Fruit fly (Drosophila melanogaster): Measurements from ENCODE around the gene CG43219.

The CG43219 gene

DNA sequence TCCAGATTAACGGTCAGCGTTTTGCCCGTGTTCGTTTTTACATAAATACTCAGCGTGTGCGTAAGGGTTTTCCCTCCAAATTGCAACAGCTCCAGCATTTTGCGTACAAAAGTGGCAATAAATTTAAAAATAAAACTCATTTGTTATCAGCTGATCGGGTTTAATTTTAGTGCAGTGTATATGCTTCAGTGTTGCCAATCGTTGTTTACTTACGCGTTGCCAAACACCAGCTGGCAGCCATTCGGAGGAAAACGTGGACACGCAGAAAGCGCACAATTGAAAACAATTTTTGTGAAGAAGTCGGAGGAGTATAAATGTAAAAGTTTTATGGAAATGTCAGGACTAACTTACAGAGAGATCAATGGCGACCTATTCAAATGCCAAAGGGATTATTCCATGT, 23.6 kb upstream of the CG43219 start, which contains the start of the genes Targ3 and park:
Gene Targ3 (plus strand): TSS at position 269 of the 400 bp plus-strand sequence.
Gene park (minus strand): TSS at position 291 of the 400 bp plus-strand sequence.
- TF ChIP-seq Sin3A (optimal IDR thresholded peaks at IDR 0.05) (no peak), psq (optimal IDR thresholded peaks at IDR 0.05) (no peak), ttk (optimal IDR thresholded peaks at IDR 0.05) (no peak), h (optimal IDR thresholded peaks at IDR 0.05) (no peak), Myc (optimal IDR thresholded peaks at IDR 0.05) (no peak), insv (optimal IDR thresholded peaks at IDR 0.05) (no peak)

dm6 chr3L:21200587-21200986, 19.6 kb upstream of the CG43219 start:
- TF ChIP-seq insv (optimal IDR thresholded peaks at IDR 0.05) (no peak), Myc (optimal IDR thresholded peaks at IDR 0.05) (no peak), h (optimal IDR thresholded peaks at IDR 0.05) (no peak), ttk (optimal IDR thresholded peaks at IDR 0.05) (no peak), Sin3A (optimal IDR thresholded peaks at IDR 0.05) (no peak), psq (optimal IDR thresholded peaks at IDR 0.05) (no peak)

dm6 chr3L:21201246-21201896, 18.8 kb upstream of the CG43219 start:
- TF ChIP-seq Myc (optimal IDR thresholded peaks at IDR 0.05): no peak

DNA sequence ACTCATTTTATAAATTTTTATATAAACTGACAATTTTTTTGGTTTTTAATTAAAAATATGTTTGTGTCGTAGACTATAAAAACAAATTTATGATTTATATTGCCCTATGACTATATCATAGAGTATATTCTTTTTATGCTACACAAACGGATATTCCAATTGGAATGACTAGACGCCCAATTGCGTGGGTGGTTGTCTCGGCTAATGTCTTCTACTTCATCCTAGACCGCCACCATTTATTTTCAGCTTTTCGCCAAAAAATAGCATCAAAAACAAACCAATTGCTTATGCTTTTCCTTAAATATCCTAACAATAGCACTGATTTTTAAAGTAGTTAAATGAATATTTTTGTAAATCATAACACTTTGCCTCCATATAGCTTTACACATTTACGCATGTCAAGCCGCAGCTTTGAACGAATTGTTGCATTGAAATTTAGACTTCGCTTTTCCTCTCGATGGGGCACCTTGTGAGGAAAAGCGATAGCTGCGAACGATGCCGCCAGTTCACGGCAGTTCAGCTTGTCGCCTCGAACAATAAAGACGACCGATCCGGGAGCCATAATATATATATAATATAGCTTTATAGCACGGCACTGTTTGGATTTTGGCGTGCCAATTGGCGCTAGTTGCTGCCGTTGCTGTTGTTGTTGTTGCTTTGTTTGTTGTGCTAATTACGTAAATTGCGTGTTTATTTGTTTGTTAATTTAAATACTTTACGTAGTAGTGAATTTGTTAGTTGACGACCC, 18.0 kb upstream of the CG43219 start:
- TF ChIP-seq insv (optimal IDR thresholded peaks at IDR 0.05): peak; percentile 97
- TF ChIP-seq Myc (optimal IDR thresholded peaks at IDR 0.05): no peak

- TF ChIP-seq Sin3A (optimal IDR thresholded peaks at IDR 0.05) (no peak), h (optimal IDR thresholded peaks at IDR 0.05) (no peak), ttk (optimal IDR thresholded peaks at IDR 0.05) (no peak), insv (optimal IDR thresholded peaks at IDR 0.05) (no peak), Myc (optimal IDR thresholded peaks at IDR 0.05) (no peak)
These were observed 17.4 kb upstream of the CG43219 start, which contains the start of the genes Targ1, CG10512 and Targ2 for dm6 chr3L:21202777-21203282. Targ1 (minus strand) TSS chr3L:21202882. CG10512 (plus strand) TSS chr3L:21202920. Targ2 (minus strand) TSS chr3L:21203232.

DNA sequence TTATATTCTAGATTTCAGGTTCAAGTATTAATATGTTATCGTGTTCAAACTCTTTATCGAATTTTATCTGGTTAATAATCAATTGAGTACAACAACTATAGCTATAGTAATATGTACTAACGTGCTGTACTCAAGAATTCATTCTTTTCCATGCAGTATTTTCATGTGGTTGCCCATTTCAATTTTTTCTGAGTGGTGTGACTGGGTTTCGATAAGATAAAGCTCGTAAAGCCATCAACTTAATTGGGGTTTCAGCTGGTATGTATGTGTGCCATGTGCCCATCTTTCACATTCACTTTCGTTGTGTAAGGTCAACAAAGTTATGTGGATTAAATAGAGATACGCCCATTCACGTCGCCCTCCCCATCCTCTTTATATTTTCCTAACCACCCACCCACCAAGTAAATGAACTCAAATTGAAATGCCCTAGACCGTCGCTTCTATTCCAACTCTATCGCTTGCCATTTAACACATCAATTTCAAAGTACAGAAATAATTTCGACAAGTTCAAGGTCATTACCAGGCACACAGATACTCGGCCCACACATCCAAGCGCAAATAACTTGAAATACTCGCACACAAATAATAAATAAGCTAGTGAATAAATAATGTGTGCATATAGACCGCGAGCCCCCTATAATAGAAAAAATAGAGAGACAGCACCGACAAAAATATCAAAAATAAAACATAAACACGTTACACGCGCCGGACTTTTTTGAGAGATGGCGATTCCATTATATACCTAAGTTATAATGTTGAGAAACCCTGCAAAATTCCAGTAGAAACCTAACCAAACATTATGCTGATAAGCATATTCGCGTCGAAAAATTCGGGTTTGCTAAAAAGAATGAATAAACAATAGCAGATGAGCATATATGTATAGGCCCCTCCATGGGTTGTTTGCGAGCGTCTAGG, 15.4 kb upstream of the CG43219 start:
- TF ChIP-seq Sin3A (optimal IDR thresholded peaks at IDR 0.05) (no peak), insv (optimal IDR thresholded peaks at IDR 0.05) (no peak), Myc (optimal IDR thresholded peaks at IDR 0.05) (no peak), ttk (optimal IDR thresholded peaks at IDR 0.05) (no peak), h (optimal IDR thresholded peaks at IDR 0.05) (no peak), psq (optimal IDR thresholded peaks at IDR 0.05) (no peak)

DNA sequence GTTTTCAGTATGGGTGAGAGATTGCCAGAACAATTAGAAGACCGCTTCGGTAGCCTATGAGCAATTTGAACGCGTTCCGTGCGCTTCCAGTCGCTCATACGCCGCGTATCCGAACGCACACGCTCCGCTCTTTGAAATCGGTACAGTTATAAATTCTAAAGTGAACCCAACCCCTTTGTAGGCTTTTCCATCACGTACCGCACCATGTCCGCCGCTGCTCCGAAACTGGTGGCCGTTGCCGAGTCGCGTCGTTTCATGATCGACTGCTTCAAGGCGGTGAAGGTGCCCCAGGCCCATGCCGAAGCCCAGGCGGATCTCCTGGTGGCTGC, 14.7 kb upstream of the CG43219 start:
- no peak for TF ChIP-seq psq (optimal IDR thresholded peaks at IDR 0.05)
- no peak for TF ChIP-seq h (optimal IDR thresholded peaks at IDR 0.05)
- TF ChIP-seq ttk (optimal IDR thresholded peaks at IDR 0.05): no peak
- TF ChIP-seq Sin3A (optimal IDR thresholded peaks at IDR 0.05): no peak
- TF ChIP-seq insv (optimal IDR thresholded peaks at IDR 0.05): no peak
- TF ChIP-seq Myc (optimal IDR thresholded peaks at IDR 0.05): no peak

DNA sequence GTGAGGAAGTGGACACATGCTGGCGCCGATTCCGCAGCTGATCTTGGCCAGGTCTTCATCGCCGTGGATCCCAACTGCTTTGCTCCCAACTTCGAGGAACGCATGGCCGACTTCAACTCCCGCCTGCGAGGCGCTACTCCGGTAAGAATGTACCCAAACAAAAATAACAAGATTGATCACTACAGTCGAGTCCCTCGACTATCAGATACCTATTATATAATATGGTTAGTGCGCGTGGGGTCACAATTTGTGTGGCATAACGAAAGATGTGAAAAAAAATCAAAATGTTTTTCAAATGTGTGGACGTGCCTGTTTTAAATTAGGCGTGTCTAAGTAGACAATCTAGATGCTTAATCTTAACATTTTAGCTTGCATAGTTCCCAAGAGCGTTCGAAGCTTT, 13.7 kb upstream of the CG43219 start:
- TF ChIP-seq Sin3A (optimal IDR thresholded peaks at IDR 0.05) (no peak), insv (optimal IDR thresholded peaks at IDR 0.05) (no peak)

DNA sequence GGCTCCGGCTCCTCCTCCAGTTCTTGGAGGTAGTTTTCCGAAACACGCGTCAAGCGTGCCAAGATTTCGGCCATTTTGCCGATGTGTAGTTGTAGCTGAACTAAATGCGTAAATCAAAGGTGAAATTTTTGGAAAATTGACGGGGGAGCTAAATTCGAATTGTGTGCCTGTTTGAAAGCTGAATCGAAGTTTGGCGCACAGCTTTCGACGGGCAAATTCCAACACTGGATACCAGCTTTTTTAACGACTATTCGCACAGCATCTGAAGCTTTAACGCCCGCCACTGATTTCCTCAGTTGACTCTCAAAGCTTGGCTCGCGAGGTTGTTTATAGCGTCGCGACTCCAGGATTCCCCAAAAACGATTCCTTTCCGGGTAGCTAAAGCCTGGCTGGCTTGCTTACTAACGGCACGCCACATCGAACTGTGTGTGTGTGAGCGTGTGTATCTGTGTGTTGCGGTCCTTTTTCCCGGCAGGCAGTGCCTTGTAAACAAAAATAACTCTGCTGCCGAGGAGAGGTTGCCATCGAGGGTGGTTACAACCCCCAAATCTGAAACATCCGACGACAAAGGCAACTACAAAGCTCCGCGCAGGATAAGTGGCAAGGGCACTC, 10.2 kb upstream of the CG43219 start, which contains the start of the genes CG10510 and CG10508:
Gene CG10510 (minus strand): TSS at position 164 of the 612 bp plus-strand sequence.
Gene CG10508 (plus strand): TSS at position 295 of the 612 bp plus-strand sequence.
- no peak for TF ChIP-seq h (optimal IDR thresholded peaks at IDR 0.05)
- TF ChIP-seq Sin3A (optimal IDR thresholded peaks at IDR 0.05): no peak
- no peak for TF ChIP-seq ttk (optimal IDR thresholded peaks at IDR 0.05)
- TF ChIP-seq Myc (optimal IDR thresholded peaks at IDR 0.05): no peak
- TF ChIP-seq insv (optimal IDR thresholded peaks at IDR 0.05): no peak
- TF ChIP-seq psq (optimal IDR thresholded peaks at IDR 0.05): no peak

- TF ChIP-seq h (optimal IDR thresholded peaks at IDR 0.05): no peak
- no peak for TF ChIP-seq psq (optimal IDR thresholded peaks at IDR 0.05)
- no peak for TF ChIP-seq insv (optimal IDR thresholded peaks at IDR 0.05)
- TF ChIP-seq Sin3A (optimal IDR thresholded peaks at IDR 0.05): no peak
- TF ChIP-seq ttk (optimal IDR thresholded peaks at IDR 0.05): no peak
- TF ChIP-seq Myc (optimal IDR thresholded peaks at IDR 0.05): no peak
These were observed 3.4 kb upstream of the CG43219 start, which contains the start of the genes Trmt112 and Ilk for dm6 chr3L:21216697-21217291. Trmt112 (minus strand) TSS chr3L:21216839. Ilk (plus strand) TSS chr3L:21216901.

DNA sequence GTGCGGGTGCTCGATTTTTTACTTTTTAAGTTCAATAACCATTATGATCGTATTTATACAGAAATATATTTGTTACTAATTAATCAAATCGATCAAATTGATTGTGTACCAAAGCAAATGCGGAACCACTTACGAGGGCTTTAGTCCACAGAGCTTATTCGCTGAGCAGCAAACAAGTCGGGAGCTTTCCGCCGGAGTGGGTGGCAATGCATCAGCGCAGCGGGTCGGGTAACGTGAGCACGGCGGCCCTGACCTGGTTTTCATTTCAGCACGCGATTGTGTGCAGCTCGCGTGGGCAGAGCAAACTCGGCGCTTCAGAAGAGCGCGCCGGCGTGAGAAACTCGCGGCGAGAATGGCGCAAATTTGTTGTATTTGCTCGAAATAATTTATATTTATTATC, 1.0 kb upstream of the CG43219 start:
- TF ChIP-seq ttk (optimal IDR thresholded peaks at IDR 0.05) (no peak), psq (optimal IDR thresholded peaks at IDR 0.05) (no peak), Sin3A (optimal IDR thresholded peaks at IDR 0.05) (no peak), insv (optimal IDR thresholded peaks at IDR 0.05) (no peak), h (optimal IDR thresholded peaks at IDR 0.05) (no peak), Myc (optimal IDR thresholded peaks at IDR 0.05) (no peak)
